Worm (Caenorhabditis elegans) whole organism, L1 larva: ENCODE results near the gene Y49F6C.6.

ENCODE experiments used
- C04F5.9 ChIP-seq: sonication (generic microtip); optimal IDR thresholded peaks from 2 replicates; lab custom pipeline; 2016; ENCODE audit warnings: missing genetic modification characterization, missing compliant biosample characterization
- C16A3.4 ChIP-seq: fragments of 150-350 bp; optimal IDR thresholded peaks from 2 replicates; lab custom pipeline; 2014; ENCODE audit warnings: missing biosample characterization, missing genetic modification characterization
- C34B4.2 ChIP-seq: sonication (generic microtip); optimal IDR thresholded peaks from 2 replicates; lab custom pipeline; 2017; ENCODE audit warnings: mild to moderate bottlenecking, missing genetic modification characterization, missing compliant biosample characterization
- Y116A8C.19 ChIP-seq: sonication (generic microtip); optimal IDR thresholded peaks from 2 replicates; lab custom pipeline; 2016; ENCODE audit warnings: missing compliant biosample characterization, missing genetic modification characterization, borderline replicate concordance
- blmp-1 ChIP-seq: fragments of 150-350 bp; optimal IDR thresholded peaks from 2 replicates; lab custom pipeline; 2014; ENCODE audit warnings: missing biosample characterization, missing genetic modification characterization
- ceh-63 ChIP-seq: fragments of 200-800 bp; sonication (Bioruptor generic); optimal IDR thresholded peaks from 2 replicates; lab custom pipeline; 2018; ENCODE audit warnings: mild to moderate bottlenecking, missing genetic modification characterization, missing compliant biosample characterization
- ceh-90 ChIP-seq: sonication (generic microtip); optimal IDR thresholded peaks from 2 replicates; lab custom pipeline; 2016; ENCODE audit warnings: missing genetic modification characterization, missing compliant biosample characterization
- ces-1 ChIP-seq: fragments of 150-350 bp; optimal IDR thresholded peaks from 2 replicates; lab custom pipeline; 2014; ENCODE audit warnings: missing biosample characterization, missing genetic modification reagents, missing genetic modification characterization
- efl-1 ChIP-seq, 4 experiments: fragments of 150-350 bp; optimal IDR thresholded peaks in 3 of 4; peaks in 1 of 4; 1 replicate in 1 of 4; 2 replicates in 3 of 4; lab custom pipeline; 2014; ENCODE audit warnings: missing biosample characterization in 2 of 4, missing genetic modification characterization in 2 of 4, missing genetic modification reagents in 2 of 4
- egl-13 ChIP-seq: sonication (generic microtip); optimal IDR thresholded peaks from 2 replicates; lab custom pipeline; 2016; ENCODE audit warnings: missing genotype, missing genetic modification reagents, missing genetic modification characterization, missing compliant biosample characterization
- elt-2 ChIP-seq: sonication (generic microtip); optimal IDR thresholded peaks from 2 replicates; lab custom pipeline; 2016; ENCODE audit warnings: missing genetic modification characterization, mild to moderate bottlenecking, inconsistent platforms, missing compliant biosample characterization, missing genetic modification reagents
- ets-5 ChIP-seq: fragments of 200-800 bp; sonication (Bioruptor generic); IDR thresholded peaks from 2 replicates; pipeline ENCODE4 v1.3.6; 2022; ENCODE audit warnings: missing genetic modification characterization, missing compliant biosample characterization
- grh-1 ChIP-seq: fragments of 200-800 bp; sonication (Bioruptor generic); IDR thresholded peaks from 2 replicates; pipeline ENCODE4 v1.3.6; 2022; ENCODE audit warnings: missing genetic modification reagents, missing genetic modification characterization, missing compliant biosample characterization
- hpl-2 ChIP-seq: fragments of 150-350 bp; optimal IDR thresholded peaks from 2 replicates; lab custom pipeline; 2014; ENCODE audit warnings: missing biosample characterization, missing genetic modification reagents, missing genetic modification characterization
- jun-1 ChIP-seq: fragments of 150-350 bp; optimal IDR thresholded peaks from 2 replicates; lab custom pipeline; 2014; ENCODE audit warnings: missing biosample characterization, missing genetic modification reagents, missing genetic modification characterization
- lin-14 ChIP-seq: fragments of 200-800 bp; sonication (Bioruptor generic); optimal IDR thresholded peaks from 2 replicates; lab custom pipeline; 2018; ENCODE audit warnings: mild to moderate bottlenecking, missing genetic modification characterization, moderate library complexity, missing compliant biosample characterization
- lin-15B ChIP-seq: fragments of 150-350 bp; sonication (generic microtip); optimal IDR thresholded peaks from 3 replicates; lab custom pipeline; 2014; ENCODE audit warnings: missing biosample characterization, missing genetic modification characterization
- lin-35 ChIP-seq, 2 experiments: fragments of 150-350 bp; optimal IDR thresholded peaks; 2 replicates each; lab custom pipeline; 2014; ENCODE audit warnings: missing biosample characterization in 2 of 2, missing genetic modification characterization in 2 of 2, missing genetic modification reagents in 2 of 2
- lin-39 ChIP-seq: fragments of 150-350 bp; optimal IDR thresholded peaks from 2 replicates; lab custom pipeline; 2014; ENCODE audit warnings: missing biosample characterization, missing genetic modification reagents, missing genetic modification characterization
- lir-3 ChIP-seq: sonication (generic microtip); optimal IDR thresholded peaks from 2 replicates; lab custom pipeline; 2016; ENCODE audit warnings: mild to moderate bottlenecking, missing genetic modification characterization, moderate library complexity, missing compliant biosample characterization; ENCODE audit not compliant: poor library complexity
- mdl-1 ChIP-seq, 2 experiments: fragments of 150-350 bp; optimal IDR thresholded peaks; 2 replicates each; lab custom pipeline; 2014 to 2017; ENCODE audit warnings: missing biosample characterization in 2 of 2, missing genetic modification characterization in 2 of 2, inconsistent platforms in 1 of 2
- mef-2 ChIP-seq: fragments of 150-350 bp; optimal IDR thresholded peaks from 2 replicates; lab custom pipeline; 2014; ENCODE audit warnings: missing biosample characterization, missing genetic modification characterization
- mep-1 ChIP-seq: fragments of 150-350 bp; optimal IDR thresholded peaks from 2 replicates; lab custom pipeline; 2014; ENCODE audit warnings: missing biosample characterization, missing genetic modification characterization
- nhr-11 ChIP-seq: fragments of 150-350 bp; optimal IDR thresholded peaks from 2 replicates; lab custom pipeline; 2014; ENCODE audit warnings: missing biosample characterization, missing genetic modification characterization
- nhr-76 ChIP-seq: sonication (generic microtip); optimal IDR thresholded peaks from 2 replicates; lab custom pipeline; 2017; ENCODE audit warnings: missing biosample characterization, missing genetic modification characterization
- nhr-84 ChIP-seq: sonication (generic microtip); optimal IDR thresholded peaks from 2 replicates; lab custom pipeline; 2017; ENCODE audit warnings: missing biosample characterization, missing genetic modification characterization
- nhr-85 ChIP-seq: sonication (generic microtip); peaks from one replicate; lab custom pipeline; 2016; ENCODE audit warnings: missing genetic modification characterization, inconsistent platforms, missing compliant biosample characterization
- rnt-1 ChIP-seq: sonication (generic microtip); optimal IDR thresholded peaks from 2 replicates; lab custom pipeline; 2016; ENCODE audit warnings: mild to moderate bottlenecking, missing genetic modification characterization, moderate library complexity, missing compliant biosample characterization
- skn-1 ChIP-seq: fragments of 150-350 bp; optimal IDR thresholded peaks from 2 replicates; lab custom pipeline; 2014; ENCODE audit warnings: missing biosample characterization, missing genetic modification characterization
- snu-23 ChIP-seq: sonication (generic microtip); optimal IDR thresholded peaks from 2 replicates; lab custom pipeline; 2016; ENCODE audit warnings: missing genetic modification characterization, missing compliant biosample characterization
- sox-4 ChIP-seq: sonication (generic microtip); optimal IDR thresholded peaks from 2 replicates; lab custom pipeline; 2016; ENCODE audit warnings: missing genetic modification characterization, missing compliant biosample characterization
- unc-62 ChIP-seq: fragments of 150-350 bp; optimal IDR thresholded peaks from 2 replicates; lab custom pipeline; 2014; ENCODE audit warnings: missing biosample characterization, missing genetic modification reagents, missing genetic modification characterization
- zip-4 ChIP-seq: fragments of 200-800 bp; sonication (Bioruptor generic); optimal IDR thresholded peaks from 2 replicates; lab custom pipeline; 2018; ENCODE audit warnings: mild to moderate bottlenecking, missing genetic modification characterization, moderate library complexity, missing compliant biosample characterization
- ztf-4 ChIP-seq: fragments of 150-350 bp; optimal IDR thresholded peaks from 2 replicates; lab custom pipeline; 2014; ENCODE audit warnings: missing biosample characterization, missing genetic modification characterization

Gene Y49F6C.6

DNA sequence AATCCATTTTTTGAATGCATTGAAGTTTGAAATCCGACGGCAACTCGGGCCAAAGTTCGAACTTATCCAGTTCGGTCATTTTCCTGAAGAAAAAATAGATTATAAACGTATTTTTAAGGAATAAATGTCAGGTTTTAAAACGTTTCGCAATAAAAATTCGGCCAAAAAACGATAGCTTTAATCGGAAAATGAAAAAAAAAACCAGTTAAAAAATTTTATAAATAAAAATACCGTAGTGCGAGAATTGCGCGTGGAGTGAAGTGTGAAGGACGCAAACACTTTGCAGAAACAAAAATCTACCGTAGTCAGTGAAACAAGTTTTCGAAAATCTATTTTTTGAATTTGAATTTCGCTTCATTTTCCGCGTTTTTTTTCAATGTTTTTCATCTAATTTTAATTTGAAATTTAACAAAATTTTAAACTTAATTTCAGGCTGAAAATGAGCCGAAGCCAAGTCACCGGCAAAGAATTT is 17.1 kb downstream of the Y49F6C.6 start, which contains the start of gene F14D2.8:
TSS of gene F14D2.8 (minus strand) at position 51 of the 472 bp plus-strand sequence.
- TF ChIP-seq skn-1 (no peak), unc-62 (no peak), lin-39 (tag; lab: Kevin White, UChicago) (no peak), grh-1 (GFP tag; lab: Robert Waterston, UW) (no peak), ceh-63 (no peak), sox-4 (tag; lab: Kevin White, UChicago) (no peak), lin-15B (tag; lab: Kevin White, UChicago) (no peak), ets-5 (GFP tag; lab: Robert Waterston, UW) (no peak), ceh-90 (tag; lab: Kevin White, UChicago) (no peak), efl-1 (optimal IDR thresholded peaks at IDR 0.05; lab: Kevin White, UChicago) (no peak), efl-1 (GFP tag; optimal IDR thresholded peaks at IDR 0.05 in 1 of 2; lab: Kevin White, UChicago) (no peak), nhr-84 (no peak), C04F5.9 (tag; lab: Kevin White, UChicago) (no peak), elt-2 (no peak), zip-4 (no peak)

DNA sequence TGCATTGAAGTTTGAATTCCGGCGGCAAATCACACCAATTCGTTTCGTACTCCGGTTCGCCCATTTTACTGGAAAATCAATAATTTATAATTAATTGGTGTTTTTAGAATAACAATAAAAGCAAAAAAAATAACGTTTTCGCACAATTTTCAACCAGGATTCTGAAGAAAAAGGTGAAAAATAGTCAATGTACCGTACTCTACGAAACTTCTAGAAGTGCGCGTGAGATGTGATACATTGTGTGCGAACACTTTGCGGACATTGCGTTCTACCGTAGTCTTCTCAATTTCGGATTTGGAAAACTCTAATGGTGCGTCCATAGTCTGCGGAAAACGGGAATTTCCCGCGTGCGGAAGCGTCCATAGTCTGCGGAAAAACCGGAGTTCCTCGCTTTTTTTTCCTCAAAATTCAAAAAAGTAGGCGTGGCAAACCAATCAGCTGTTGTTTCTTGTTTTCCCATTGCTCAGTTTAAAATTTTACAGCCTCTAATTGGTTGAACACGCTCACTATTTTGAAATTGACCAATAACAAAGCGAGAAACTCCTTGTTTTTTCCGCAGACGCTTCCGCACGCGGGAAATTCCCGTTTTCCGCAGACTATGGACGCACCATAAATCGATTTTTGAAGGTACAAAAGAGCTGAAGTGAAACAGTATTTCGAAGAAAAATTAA is 18.9 kb downstream of the Y49F6C.6 start, which contains the start of the genes F14D2.14 and bath-29:
TSS of gene F14D2.14 (minus strand) at position 51 of the 671 bp plus-strand sequence.
TSS of gene bath-29 (plus strand) at position 621 of the 671 bp plus-strand sequence.
- TF ChIP-seq rnt-1 (no peak), lin-35 (GFP tag; optimal IDR thresholded peaks at IDR 0.05; lab: Kevin White, UChicago) (no peak), lir-3 (tag; lab: Kevin White, UChicago) (no peak), mep-1 (tag; lab: Kevin White, UChicago) (no peak), mef-2 (tag; lab: Kevin White, UChicago) (no peak), nhr-85 (no peak), snu-23 (GFP tag; lab: Kevin White, UChicago) (no peak), lin-14 (no peak), grh-1 (GFP tag; lab: Robert Waterston, UW) (no peak)

DNA sequence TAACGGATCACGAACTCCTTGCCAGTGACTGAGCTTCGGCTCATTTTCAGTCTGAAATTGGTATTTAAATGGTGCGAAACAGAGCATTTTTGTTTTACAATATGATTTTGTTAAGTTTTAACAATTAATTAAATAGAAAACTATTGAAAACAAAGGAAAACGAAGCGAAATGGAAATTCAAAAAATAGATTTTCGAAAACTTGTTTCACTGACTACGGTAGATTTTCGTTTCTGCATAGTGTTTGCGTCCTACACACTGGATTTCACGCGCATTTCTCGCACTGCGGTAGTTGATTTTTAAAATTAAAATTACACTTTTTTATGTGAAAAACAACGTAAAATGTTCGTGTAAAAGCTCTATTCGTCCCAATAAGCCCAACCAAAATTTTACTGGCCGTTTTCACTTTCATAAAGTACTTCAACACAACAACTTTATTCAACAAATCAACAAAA is 20.6 kb downstream of the Y49F6C.6 start, which contains the start of gene bath-30:
TSS of gene bath-30 (minus strand) at position 51 of the 453 bp plus-strand sequence.
- TF ChIP-seq rnt-1 (no peak), nhr-11 (tag; lab: Kevin White, UChicago) (no peak), hpl-2 (GFP tag; lab: Kevin White, UChicago) (no peak), mdl-1 (tag; optimal IDR thresholded peaks at IDR 0.05; lab: Kevin White, UChicago) (no peak), ces-1 (GFP tag; lab: Kevin White, UChicago) (no peak)

DNA sequence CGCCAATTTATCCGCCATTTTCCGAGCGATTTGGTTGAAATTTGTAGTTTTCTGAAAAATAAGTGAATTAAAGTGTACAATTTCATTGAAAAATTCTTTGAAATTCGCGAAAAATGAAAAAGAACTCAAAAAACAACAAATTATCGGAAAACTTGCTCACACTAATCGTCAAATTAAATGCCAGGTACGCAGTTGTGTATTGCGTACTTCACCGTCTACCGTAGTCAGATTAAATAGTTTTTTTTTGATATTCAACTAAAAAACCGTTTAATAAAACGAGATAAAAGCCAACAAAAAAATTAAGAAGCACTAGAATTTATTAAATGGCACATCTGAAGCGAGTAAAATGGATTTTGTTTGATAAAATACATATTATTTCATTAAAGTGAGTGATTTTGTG is 22.1 kb downstream of the Y49F6C.6 start, which contains the start of gene bath-28:
TSS of gene bath-28 (minus strand) at position 51 of the 400 bp plus-strand sequence.
- TF ChIP-seq Y116A8C.19 (tag; lab: Kevin White, UChicago) (no peak), ztf-4 (tag; lab: Kevin White, UChicago) (no peak), mef-2 (tag; lab: Kevin White, UChicago) (no peak), lin-39 (tag; lab: Kevin White, UChicago) (no peak)

DNA sequence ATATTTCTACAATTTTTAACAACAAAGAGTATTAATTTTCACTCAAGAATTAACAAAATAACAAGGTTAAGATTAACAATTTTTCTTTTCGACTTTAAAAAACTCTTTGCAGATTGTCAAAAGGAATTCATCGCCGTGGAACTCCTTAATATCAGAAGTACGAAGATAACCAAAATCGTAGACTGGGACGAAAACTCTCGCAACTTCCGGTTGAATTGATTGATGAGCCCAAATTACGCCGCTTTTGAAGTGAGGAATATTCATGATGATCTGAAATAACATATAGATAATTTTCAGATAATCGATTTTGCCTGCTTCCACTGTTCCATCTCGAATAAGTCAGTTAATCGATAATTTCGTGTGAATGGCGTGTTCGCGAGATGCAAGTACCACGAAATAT is 23.3 kb downstream of the Y49F6C.6 start, which contains the start of gene F14D2.15:
TSS of gene F14D2.15 (minus strand) at position 101 of the 400 bp plus-strand sequence.
- TF ChIP-seq jun-1 (tag; lab: Kevin White, UChicago) (no peak), C16A3.4 (no peak), ztf-4 (tag; lab: Kevin White, UChicago) (no peak), ets-5 (GFP tag; lab: Robert Waterston, UW) (no peak), nhr-76 (tag; lab: Kevin White, UChicago) (no peak), unc-62 (no peak), egl-13 (tag; lab: Kevin White, UChicago) (no peak), C34B4.2 (tag; lab: Kevin White, UChicago) (no peak), blmp-1 (tag; lab: Kevin White, UChicago) (no peak), nhr-85 (no peak), snu-23 (GFP tag; lab: Kevin White, UChicago) (no peak), nhr-84 (no peak), grh-1 (GFP tag; lab: Robert Waterston, UW) (no peak)
